Worm (Caenorhabditis elegans) whole organism, mixed stage, embryonic: ENCODE measurements around the gene ZK470.1.

Experiments used
- M03D4.4 ChIP-seq: sonication (generic microtip); optimal IDR thresholded peaks from 2 replicates; lab custom pipeline; 2017; ENCODE audit warnings: mild to moderate bottlenecking, missing genetic modification characterization, missing compliant biosample characterization
- bed-3 ChIP-seq: fragments of 200-800 bp; sonication (Bioruptor generic); optimal IDR thresholded peaks from 3 replicates; lab custom pipeline; 2018; ENCODE audit warnings: mild to moderate bottlenecking, missing genetic modification characterization, moderate library complexity, missing compliant biosample characterization
- blmp-1 ChIP-seq: fragments of 150-350 bp; optimal IDR thresholded peaks from 2 replicates; lab custom pipeline; 2014; ENCODE audit warnings: missing biosample characterization, missing genetic modification characterization
- ceh-39 ChIP-seq: fragments of 150-350 bp; optimal IDR thresholded peaks from 2 replicates; lab custom pipeline; 2014; ENCODE audit warnings: missing biosample characterization, missing genetic modification characterization
- ceh-43 ChIP-seq: fragments of 200-800 bp; sonication (Bioruptor generic); optimal IDR thresholded peaks from 2 replicates; lab custom pipeline; 2018; ENCODE audit warnings: mild to moderate bottlenecking, missing genetic modification characterization, moderate library complexity, missing compliant biosample characterization
- ceh-83 ChIP-seq: fragments of 200-800 bp; sonication (Bioruptor generic); optimal IDR thresholded peaks from 2 replicates; lab custom pipeline; 2018; ENCODE audit warnings: mild to moderate bottlenecking, missing genetic modification characterization, missing compliant biosample characterization
- ces-1 ChIP-seq: fragments of 150-350 bp; optimal IDR thresholded peaks from 2 replicates; lab custom pipeline; 2014; ENCODE audit warnings: missing biosample characterization, missing genetic modification reagents, missing genetic modification characterization
- cnd-1 ChIP-seq: fragments of 200-800 bp; sonication (Bioruptor generic); optimal IDR thresholded peaks from 2 replicates; lab custom pipeline; 2018; ENCODE audit warnings: mild to moderate bottlenecking, missing genetic modification characterization, missing compliant biosample characterization
- elt-1 ChIP-seq: sonication (generic microtip); optimal IDR thresholded peaks from 2 replicates; lab custom pipeline; 2017; ENCODE audit warnings: missing genetic modification characterization, mild to moderate bottlenecking, missing compliant biosample characterization, antibody characterized with exemption, moderate library complexity, borderline replicate concordance; ENCODE audit not compliant: insufficient read depth
- elt-3 ChIP-seq: fragments of 150-350 bp; optimal IDR thresholded peaks from 2 replicates; lab custom pipeline; 2014; ENCODE audit warnings: missing biosample characterization, missing genetic modification characterization
- flh-1 ChIP-seq: fragments of 200-800 bp; sonication (Bioruptor generic); optimal IDR thresholded peaks from 2 replicates; lab custom pipeline; 2018; ENCODE audit warnings: mild to moderate bottlenecking, missing genetic modification characterization, moderate library complexity, missing compliant biosample characterization
- ham-2 ChIP-seq: fragments of 200-800 bp; sonication (Bioruptor generic); optimal IDR thresholded peaks from 2 replicates; lab custom pipeline; 2018; ENCODE audit warnings: mild to moderate bottlenecking, missing genetic modification characterization, missing compliant biosample characterization
- lin-32 ChIP-seq: fragments of 200-800 bp; sonication (Bioruptor generic); optimal IDR thresholded peaks from 2 replicates; lab custom pipeline; 2018; ENCODE audit warnings: mild to moderate bottlenecking, missing genetic modification characterization, missing compliant biosample characterization
- lsy-2 ChIP-seq: fragments of 150-350 bp; optimal IDR thresholded peaks from 2 replicates; lab custom pipeline; 2014; ENCODE audit warnings: missing biosample characterization, missing genetic modification characterization
- mab-5 ChIP-seq: fragments of 150-350 bp; optimal IDR thresholded peaks from 2 replicates; lab custom pipeline; 2014; ENCODE audit warnings: missing biosample characterization, missing genetic modification characterization
- mep-1 ChIP-seq: fragments of 150-350 bp; optimal IDR thresholded peaks from 2 replicates; lab custom pipeline; 2017; ENCODE audit warnings: missing biosample characterization, missing genetic modification reagents, missing genetic modification characterization, inconsistent platforms
- nhr-12 ChIP-seq: fragments of 150-350 bp; optimal IDR thresholded peaks from 2 replicates; lab custom pipeline; 2014; ENCODE audit warnings: missing biosample characterization, missing genetic modification characterization
- nhr-2 ChIP-seq: fragments of 150-350 bp; optimal IDR thresholded peaks from 2 replicates; lab custom pipeline; 2014; ENCODE audit warnings: missing biosample characterization, missing genetic modification characterization
- nhr-237 ChIP-seq: fragments of 150-350 bp; optimal IDR thresholded peaks from 2 replicates; lab custom pipeline; 2014; ENCODE audit warnings: missing biosample characterization, missing genetic modification characterization
- nhr-28 ChIP-seq: fragments of 150-350 bp; optimal IDR thresholded peaks from 2 replicates; lab custom pipeline; 2014; ENCODE audit warnings: missing biosample characterization, missing genetic modification characterization
- pha-4 ChIP-seq: fragments of 150-350 bp; optimal IDR thresholded peaks from 2 replicates; lab custom pipeline; 2018; ENCODE audit warnings: missing biosample characterization, missing genetic modification reagents, missing genetic modification characterization
- snpc-4 ChIP-seq: fragments of 150-350 bp; optimal IDR thresholded peaks from 2 replicates; lab custom pipeline; 2014; ENCODE audit warnings: missing biosample characterization, missing genetic modification characterization
- sptf-1 ChIP-seq: sonication (generic microtip); optimal IDR thresholded peaks from 2 replicates; lab custom pipeline; 2017; ENCODE audit warnings: mild to moderate bottlenecking, missing genetic modification characterization, moderate library complexity, missing compliant biosample characterization
- tbx-8 ChIP-seq: fragments of 200-800 bp; sonication (Bioruptor generic); optimal IDR thresholded peaks from 2 replicates; lab custom pipeline; 2018; ENCODE audit warnings: mild to moderate bottlenecking, missing genetic modification characterization, moderate library complexity, missing compliant biosample characterization
- unc-62 ChIP-seq: fragments of 150-350 bp; optimal IDR thresholded peaks from 2 replicates; lab custom pipeline; 2014; ENCODE audit warnings: missing biosample characterization, missing genetic modification reagents, missing genetic modification characterization
- zip-8 ChIP-seq: fragments of 150-350 bp; optimal IDR thresholded peaks from 2 replicates; lab custom pipeline; 2014; ENCODE audit warnings: missing biosample characterization, missing genetic modification characterization
- ztf-11 ChIP-seq: fragments of 150-350 bp; optimal IDR thresholded peaks from 2 replicates; lab custom pipeline; 2014; ENCODE audit warnings: missing biosample characterization, missing genetic modification characterization

The ZK470.1 gene

ce11 chrX:4125165-4125803 lies 38.2 kb upstream of the ZK470.1 start:
- peak; percentile 61 for TF ChIP-seq nhr-2 (tag; lab: Kevin White, UChicago)
- no peak for TF ChIP-seq nhr-237 (tag; lab: Kevin White, UChicago)
- TF ChIP-seq cnd-1 (tag; lab: Kevin White, UChicago): peak; percentile 60
- peak; percentile 54 for TF ChIP-seq lin-32 (GFP tag; lab: Kevin White, UChicago)
- TF ChIP-seq ceh-83: no peak
- TF ChIP-seq mab-5 (tag; lab: Kevin White, UChicago): no peak
- TF ChIP-seq ces-1 (GFP tag; lab: Kevin White, UChicago): peak; percentile 99

- no peak for TF ChIP-seq mep-1 (tag; lab: Kevin White, UChicago)
- no peak for TF ChIP-seq lsy-2 (tag; lab: Kevin White, UChicago)
- peak; percentile 86 for TF ChIP-seq ces-1 (GFP tag; lab: Kevin White, UChicago)
Observed at ce11 chrX:4128684-4129083, 34.8 kb upstream of the ZK470.1 start.

- TF ChIP-seq unc-62 (GFP tag; lab: Kevin White, UChicago): no peak
- TF ChIP-seq bed-3 (GFP tag; lab: Kevin White, UChicago): no peak
Observed at ce11 chrX:4131354-4131753, 32.1 kb upstream of the ZK470.1 start.

- TF ChIP-seq ceh-43 (GFP tag; lab: Kevin White, UChicago): no peak
- peak; percentile 23 for TF ChIP-seq elt-1 (tag; lab: Kevin White, UChicago)
Observed at ce11 chrX:4132243-4132642, 31.2 kb upstream of the ZK470.1 start.

- no peak for TF ChIP-seq flh-1 (GFP tag; lab: Kevin White, UChicago)
- TF ChIP-seq, all 35 proteins: peak for 0
Observed at ce11 chrX:4133378-4133777, 30.1 kb upstream of the ZK470.1 start.

ce11 chrX:4134855-4135254 lies 28.6 kb upstream of the ZK470.1 start, which contains the start of gene ZK470.2:
TSS of gene ZK470.2 (plus strand) at chrX:4135155.
- TF ChIP-seq cnd-1 (tag; lab: Kevin White, UChicago): no peak
- no peak for TF ChIP-seq zip-8
- no peak for TF ChIP-seq ceh-83
- TF ChIP-seq flh-1 (GFP tag; lab: Kevin White, UChicago): no peak
- no peak for TF ChIP-seq M03D4.4 (tag; lab: Kevin White, UChicago)
- TF ChIP-seq blmp-1 (tag; lab: Kevin White, UChicago): no peak
- TF ChIP-seq elt-3 (tag; lab: Kevin White, UChicago): no peak
- TF ChIP-seq pha-4: no peak
- TF ChIP-seq lin-32 (GFP tag; lab: Kevin White, UChicago): no peak
- TF ChIP-seq ceh-43 (GFP tag; lab: Kevin White, UChicago): no peak
- TF ChIP-seq tbx-8 (GFP tag; lab: Kevin White, UChicago): no peak
- TF ChIP-seq nhr-28 (tag; lab: Kevin White, UChicago): no peak
- TF ChIP-seq bed-3 (GFP tag; lab: Kevin White, UChicago): no peak
- TF ChIP-seq lsy-2 (tag; lab: Kevin White, UChicago): no peak
- no peak for TF ChIP-seq ces-1 (GFP tag; lab: Kevin White, UChicago)
- TF ChIP-seq ceh-39: no peak
- no peak for TF ChIP-seq sptf-1 (tag; lab: Kevin White, UChicago)
- TF ChIP-seq ztf-11: no peak
- TF ChIP-seq nhr-12 (tag; lab: Kevin White, UChicago): no peak
- TF ChIP-seq snpc-4 (tag; lab: Kevin White, UChicago): no peak

ce11 chrX:4136547-4137311 lies 26.8 kb upstream of the ZK470.1 start:
- TF ChIP-seq lin-32 (GFP tag; lab: Kevin White, UChicago): no peak
- TF ChIP-seq sptf-1 (tag; lab: Kevin White, UChicago): no peak
- no peak for TF ChIP-seq ham-2 (GFP tag; lab: Kevin White, UChicago)
- TF ChIP-seq, all 35 proteins: peak for 0
